Worm (Caenorhabditis elegans) whole organism, L3 larva: ENCODE results near the gene fbxa-194.

ENCODE experiments used
- fkh-10 ChIP-seq: sonication (generic microtip); optimal IDR thresholded peaks from 2 replicates; lab custom pipeline; 2017; ENCODE audit warnings: missing biosample characterization, missing genetic modification reagents, missing genetic modification characterization
- unc-62 ChIP-seq: fragments of 150-350 bp; sonication (generic microtip); optimal IDR thresholded peaks from 4 replicates; lab custom pipeline; 2014; ENCODE audit warnings: missing biosample characterization, missing genetic modification reagents, missing genetic modification characterization

DNA sequence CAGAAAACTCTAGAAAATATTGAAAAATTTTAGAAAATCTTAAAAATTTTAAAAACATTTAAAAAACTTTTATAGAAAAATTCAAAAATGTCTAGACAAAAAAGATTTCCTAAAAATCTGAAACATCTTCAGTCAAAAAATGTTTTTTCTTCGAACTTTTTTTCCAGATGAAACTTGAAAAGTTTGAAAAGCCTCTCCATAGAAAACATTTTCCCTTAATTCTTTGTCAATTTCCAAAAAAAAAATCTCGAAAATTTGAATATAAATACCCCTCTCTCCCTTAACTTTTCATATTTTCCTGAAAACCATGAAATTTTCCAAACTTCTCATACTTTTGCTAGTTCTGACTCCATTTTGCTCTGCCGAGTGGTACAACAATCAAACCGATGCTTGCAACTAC, 49.8 kb downstream of the fbxa-194 start, which contains the start of gene Y116F11A.3:
- TF ChIP-seq fkh-10 (GFP tag; lab: Kevin White, UChicago), result no peak
- TF ChIP-seq unc-62 (GFP tag; lab: Kevin White, UChicago), result no peak
